Worm (Caenorhabditis elegans) whole organism, L2 larva: ENCODE measurements around the gene atp-5.

Experiments
- ceh-82 ChIP-seq: fragments of 150-350 bp; optimal IDR thresholded peaks from 2 replicates; lab custom pipeline; 2014; ENCODE audit warnings: missing biosample characterization, missing genetic modification characterization
- crh-2 ChIP-seq: sonication (generic microtip); optimal IDR thresholded peaks from 2 replicates; lab custom pipeline; 2017; ENCODE audit warnings: missing biosample characterization, missing genetic modification characterization
- nhr-23 ChIP-seq: fragments of 150-350 bp; optimal IDR thresholded peaks from 2 replicates; lab custom pipeline; 2014; ENCODE audit warnings: missing biosample characterization, missing genetic modification reagents, missing genetic modification characterization
- unc-62 ChIP-seq: fragments of 150-350 bp; optimal IDR thresholded peaks from 2 replicates; lab custom pipeline; 2014; ENCODE audit warnings: missing biosample characterization, missing genetic modification reagents, missing genetic modification characterization

- TF ChIP-seq ceh-82, result no peak
- no peak for TF ChIP-seq nhr-23 (tag; lab: Kevin White, UChicago)
- TF ChIP-seq unc-62 (GFP tag; lab: Kevin White, UChicago), result no peak
- no peak for TF ChIP-seq crh-2 (tag; lab: Kevin White, UChicago)
These were observed 19.3 kb downstream of the atp-5 start for ce11 chrV:11104408-11104807.
